Fruit fly (Drosophila melanogaster) whole organism, embryonic: ENCODE measurements around the gene osk.

ENCODE experiments used
- Aef1 ChIP-seq: fragments of 200-800 bp; sonication (Bioruptor generic); IDR thresholded peaks from 3 replicates; pipeline ENCODE4 v1.3.6; 2022; ENCODE audit warnings: missing biosample characterization, missing genetic modification characterization
- CG1024 ChIP-seq: fragments of 200-800 bp; sonication (Bioruptor generic); IDR thresholded peaks from 2 replicates; pipeline ENCODE4 v1.3.6; 2022; ENCODE audit warnings: missing biosample characterization, missing genetic modification characterization
- CG11695 ChIP-seq: fragments of 200-800 bp; sonication (Bioruptor generic); IDR thresholded peaks from 3 replicates; pipeline ENCODE4 v1.3.6; 2022; ENCODE audit warnings: missing biosample characterization, missing genetic modification characterization
- CG12299 ChIP-seq: fragments of 200-800 bp; sonication (Bioruptor generic); optimal IDR thresholded peaks from 2 replicates; lab custom pipeline; 2018; ENCODE audit warnings: missing biosample characterization, mild to moderate bottlenecking, missing genetic modification characterization
- CG12659 ChIP-seq: fragments of 200-800 bp; sonication (Bioruptor generic); optimal IDR thresholded peaks from 3 replicates; lab custom pipeline; 2017; ENCODE audit warnings: mild to moderate bottlenecking, missing biosample characterization, missing genetic modification reagents, missing genetic modification characterization
- CG15514 ChIP-seq: fragments of 200-800 bp; sonication (Bioruptor generic); optimal IDR thresholded peaks from 3 replicates; lab custom pipeline; 2017; ENCODE audit warnings: missing biosample characterization, missing genetic modification characterization, mild to moderate bottlenecking, moderate library complexity, missing genetic modification reagents
- CG17186 ChIP-seq: fragments of 200-800 bp; sonication (Bioruptor generic); optimal IDR thresholded peaks from 3 replicates; lab custom pipeline; 2017; ENCODE audit warnings: missing biosample characterization, missing genetic modification reagents, missing genetic modification characterization
- CG17361 ChIP-seq: fragments of 200-800 bp; sonication (Bioruptor generic); IDR thresholded peaks from 3 replicates; pipeline ENCODE4 v1.3.6; 2022; ENCODE audit warnings: missing biosample characterization, missing genetic modification characterization
- CG17829 ChIP-seq: fragments of 200-800 bp; optimal IDR thresholded peaks from 2 replicates; lab custom pipeline; 2019; ENCODE audit warnings: missing biosample characterization, mild to moderate bottlenecking, missing genetic modification characterization, moderate library complexity
- CG18764 ChIP-seq: fragments of 200-800 bp; sonication (Bioruptor generic); optimal IDR thresholded peaks from 3 replicates; lab custom pipeline; 2016; ENCODE audit warnings: missing biosample characterization, missing genetic modification characterization
- CG2116 ChIP-seq: fragments of 200-800 bp; sonication (Bioruptor generic); optimal IDR thresholded peaks from 3 replicates; lab custom pipeline; 2018; ENCODE audit warnings: missing biosample characterization, mild to moderate bottlenecking, missing genetic modification characterization
- CG2199 ChIP-seq: fragments of 200-800 bp; sonication (Bioruptor generic); IDR thresholded peaks from 3 replicates; pipeline ENCODE4 v1.3.6; 2022; ENCODE audit warnings: missing biosample characterization, missing genetic modification characterization
- CG30431 ChIP-seq: fragments of 200-800 bp; sonication (Bioruptor generic); optimal IDR thresholded peaks from 2 replicates; lab custom pipeline; 2017; ENCODE audit warnings: missing biosample characterization, missing genetic modification characterization
- CG3995 ChIP-seq: fragments of 200-800 bp; sonication (Bioruptor generic); optimal IDR thresholded peaks from 3 replicates; lab custom pipeline; 2016; ENCODE audit warnings: missing biosample characterization, missing genetic modification characterization
- CG7745 ChIP-seq: fragments of 200-800 bp; sonication (Bioruptor generic); optimal IDR thresholded peaks from 2 replicates; lab custom pipeline; 2018; ENCODE audit warnings: missing biosample characterization, mild to moderate bottlenecking, missing genetic modification characterization, moderate library complexity
- CG8281 ChIP-seq: fragments of 200-800 bp; sonication (Bioruptor generic); optimal IDR thresholded peaks from 2 replicates; lab custom pipeline; 2018; ENCODE audit warnings: missing biosample characterization, mild to moderate bottlenecking, missing genetic modification characterization, moderate library complexity
- CG9437 ChIP-seq: fragments of 200-800 bp; sonication (Bioruptor generic); optimal IDR thresholded peaks from 2 replicates; lab custom pipeline; 2018; ENCODE audit warnings: missing biosample characterization, mild to moderate bottlenecking, missing genetic modification characterization
- Dll ChIP-seq: fragments of 200-800 bp; sonication (Bioruptor generic); IDR thresholded peaks from 4 replicates; pipeline ENCODE4 v1.3.6; 2022; ENCODE audit warnings: missing biosample characterization, missing genetic modification characterization; ENCODE audit not compliant: partially characterized antibody
- Dref ChIP-seq: fragments of 200-800 bp; sonication (Bioruptor generic); IDR thresholded peaks from 2 replicates; pipeline ENCODE4 v1.3.6; 2022; ENCODE audit warnings: missing biosample characterization, missing genetic modification characterization
- E2f1 ChIP-seq: fragments of 200-800 bp; sonication (Bioruptor generic); IDR thresholded peaks from 2 replicates; pipeline ENCODE4 v1.3.6; 2022; ENCODE audit warnings: missing biosample characterization, missing genetic modification characterization
- H2.0 ChIP-seq: fragments of 200-800 bp; sonication (Bioruptor generic); IDR thresholded peaks from 2 replicates; pipeline ENCODE4 v1.3.6; 2022; ENCODE audit warnings: missing biosample characterization, missing genetic modification characterization
- Lim3 ChIP-seq: fragments of 200-800 bp; sonication (Bioruptor generic); IDR thresholded peaks from 2 replicates; pipeline ENCODE4 v1.3.6; 2022; ENCODE audit warnings: missing biosample characterization, missing genetic modification characterization
- MBD-R2 ChIP-seq: fragments of 200-800 bp; sonication (Bioruptor generic); IDR thresholded peaks from 2 replicates; pipeline ENCODE4 v1.3.6; 2022; ENCODE audit warnings: missing biosample characterization, missing genetic modification characterization
- MESR4 ChIP-seq: fragments of 200-800 bp; sonication (Bioruptor generic); optimal IDR thresholded peaks from 2 replicates; lab custom pipeline; 2018; ENCODE audit warnings: missing biosample characterization, mild to moderate bottlenecking, missing genetic modification characterization, moderate library complexity
- Med ChIP-seq: fragments of 200-800 bp; sonication (Bioruptor generic); peaks from one replicate; lab custom pipeline; 2016; ENCODE audit warnings: missing biosample characterization, missing genetic modification characterization, mild to moderate bottlenecking, inconsistent platforms, moderate library complexity
- Opbp ChIP-seq: fragments of 200-800 bp; sonication (Bioruptor generic); IDR thresholded peaks from 3 replicates; pipeline ENCODE4 v1.3.6; 2022; ENCODE audit warnings: missing biosample characterization, missing genetic modification characterization; ENCODE audit not compliant: partially characterized antibody
- Optix ChIP-seq: fragments of 200-800 bp; sonication (Bioruptor generic); IDR thresholded peaks from 3 replicates; pipeline ENCODE4 v1.3.6; 2022; ENCODE audit warnings: missing biosample characterization, missing genetic modification characterization
- Stat92E ChIP-seq, 3 experiments: fragments of >200 bp in 2 of 3; fragments of 200-800 bp in 1 of 3; sonication (Bioruptor generic) in 1 of 3; optimal IDR thresholded peaks; 2 replicates each; lab custom pipeline; 2017 to 2019; ENCODE audit warnings: missing biosample characterization in 3 of 3, missing genetic modification characterization in 3 of 3, mild to moderate bottlenecking in 1 of 3, moderate library complexity in 1 of 3
- Trl ChIP-seq, 3 experiments: fragments of >200 bp in 2 of 3; fragments of 200-800 bp in 1 of 3; sonication (Bioruptor generic) in 1 of 3; optimal IDR thresholded peaks; 2 replicates in 1 of 3; 3 replicates in 2 of 3; lab custom pipeline; 2016 to 2017; ENCODE audit warnings: missing biosample characterization in 1 of 3, missing genetic modification characterization in 1 of 3
- corto ChIP-seq: fragments of 200-800 bp; sonication (Bioruptor generic); optimal IDR thresholded peaks from 2 replicates; lab custom pipeline; 2016; ENCODE audit warnings: missing biosample characterization, mild to moderate bottlenecking, missing genetic modification characterization, moderate library complexity
- danr ChIP-seq: fragments of 200-800 bp; sonication (Bioruptor generic); IDR thresholded peaks from 2 replicates; pipeline ENCODE4 v1.3.6; 2022; ENCODE audit warnings: missing biosample characterization, missing genetic modification characterization
- gem ChIP-seq: fragments of 200-800 bp; sonication (Bioruptor generic); optimal IDR thresholded peaks from 2 replicates; lab custom pipeline; 2019; ENCODE audit warnings: missing biosample characterization, mild to moderate bottlenecking, missing genetic modification characterization, moderate library complexity
- kni ChIP-seq: fragments of 200-800 bp; sonication (Bioruptor generic); optimal IDR thresholded peaks from 3 replicates; lab custom pipeline; 2017; ENCODE audit warnings: mild to moderate bottlenecking, missing biosample characterization, missing genetic modification reagents, missing genetic modification characterization
- mirr ChIP-seq: fragments of 200-800 bp; sonication (Bioruptor generic); optimal IDR thresholded peaks from 3 replicates; lab custom pipeline; 2018; ENCODE audit warnings: missing biosample characterization, mild to moderate bottlenecking, missing genetic modification characterization
- pzg ChIP-seq: fragments of 200-800 bp; sonication (Bioruptor generic); optimal IDR thresholded peaks from 3 replicates; lab custom pipeline; 2018; ENCODE audit warnings: missing biosample characterization, mild to moderate bottlenecking, missing genetic modification characterization, moderate library complexity
- sob ChIP-seq: fragments of 200-800 bp; sonication (Bioruptor generic); IDR thresholded peaks from 2 replicates; pipeline ENCODE4 v1.3.6; 2022; ENCODE audit warnings: missing biosample characterization, missing genetic modification characterization
- sr ChIP-seq: fragments of 200-800 bp; sonication (Bioruptor generic); IDR thresholded peaks from 3 replicates; pipeline ENCODE4 v1.3.6; 2022; ENCODE audit warnings: missing biosample characterization, missing genetic modification characterization
- tna ChIP-seq: fragments of 200-800 bp; sonication (Bioruptor generic); IDR thresholded peaks from 2 replicates; pipeline ENCODE4 v1.3.6; 2022; ENCODE audit warnings: missing biosample characterization, missing genetic modification characterization; ENCODE audit not compliant: partially characterized antibody
- unc-4 ChIP-seq: fragments of 200-800 bp; sonication (Bioruptor generic); IDR thresholded peaks from 2 replicates; pipeline ENCODE4 v1.3.6; 2022; ENCODE audit warnings: missing biosample characterization, missing genetic modification characterization; ENCODE audit not compliant: partially characterized antibody
- vvl ChIP-seq: fragments of 200-800 bp; sonication (Bioruptor generic); IDR thresholded peaks from 2 replicates; pipeline ENCODE4 v1.3.6; 2022; ENCODE audit warnings: missing biosample characterization, missing genetic modification characterization
- zfh1 ChIP-seq: fragments of 200-800 bp; sonication (Bioruptor generic); IDR thresholded peaks from 3 replicates; pipeline ENCODE4 v1.3.6; 2022; ENCODE audit warnings: missing biosample characterization, missing genetic modification characterization

The osk gene

dm6 chr3R:8981209-8981996 lies 46.5 kb downstream of the osk start:
- TF ChIP-seq CG2199 = peak; percentile 12; the same call in 1 of the 3 replicates
- TF ChIP-seq gem (tag; lab: Kevin White, UChicago) = no peak
- TF ChIP-seq Trl (optimal IDR thresholded peaks at IDR 0.05; lab: Kevin White, UChicago) = peak in 1 of 2 experiments; percentile 50
- TF ChIP-seq Trl (GFP tag; optimal IDR thresholded peaks at IDR 0.05; lab: Kevin White, UChicago) = no peak
- no peak for TF ChIP-seq CG12299 (tag; lab: Kevin White, UChicago)
- peak; percentile 32 for TF ChIP-seq CG8281 (tag; lab: Kevin White, UChicago)
- TF ChIP-seq CG18764 (GFP tag; lab: Kevin White, UChicago) = no peak
- TF ChIP-seq sob (GFP tag; lab: Robert Waterston, UW) = peak; percentile 6; the same call in 1 of the 2 replicates
- no peak for TF ChIP-seq danr (GFP tag; lab: Robert Waterston, UW)
- TF ChIP-seq corto (GFP tag; lab: Kevin White, UChicago) = no peak
- TF ChIP-seq Med = peak; percentile 64
- TF ChIP-seq CG11695 (GFP tag; lab: Robert Waterston, UW) = peak; percentile 56; the same call in 2 of the 3 replicates
- TF ChIP-seq sr = 0 out of 3 replicates have a peak, but pooled peaks have one; percentile 4
- TF ChIP-seq mirr = peak; percentile 57
- TF ChIP-seq vvl (GFP tag; lab: Robert Waterston, UW) = no peak
- peak; percentile 56 for TF ChIP-seq CG7745
- 0 out of 2 replicates have a peak, but pooled peaks have one; percentile 12 for TF ChIP-seq Lim3
- TF ChIP-seq tna = peak; percentile 13; the same call in 1 of the 2 replicates
- TF ChIP-seq Optix (GFP tag; lab: Robert Waterston, UW) = no peak
- no peak for TF ChIP-seq CG1024 (GFP tag; lab: Robert Waterston, UW)
- no peak for TF ChIP-seq kni (GFP tag; lab: Kevin White, UChicago)
- no peak for TF ChIP-seq CG17186 (GFP tag; lab: Kevin White, UChicago)
- TF ChIP-seq CG3995 (GFP tag; lab: Kevin White, UChicago) = no peak
- no peak for TF ChIP-seq zfh1 (GFP tag; lab: Robert Waterston, UW)
- TF ChIP-seq E2f1 = no peak
- TF ChIP-seq H2.0 (GFP tag; lab: Robert Waterston, UW) = no peak
- no peak for TF ChIP-seq CG12659 (GFP tag; lab: Kevin White, UChicago)
- no peak for TF ChIP-seq CG17829 (tag; lab: Kevin White, UChicago)
- no peak for TF ChIP-seq CG17361 (GFP tag; lab: Robert Waterston, UW)

dm6 chr3R:8984141-8984540 lies 49.2 kb downstream of the osk start, which contains the start of gene RagA-B:
Gene RagA-B (minus strand): TSS chr3R:8984315.
- TF ChIP-seq CG30431 (no peak), CG2116 (GFP tag; lab: Kevin White, UChicago) (peak; percentile 62), Aef1 (GFP tag; lab: Robert Waterston, UW) (no peak), Dll (0 out of 4 replicates have a peak, but pooled peaks have one; percentile 54), Opbp (0 out of 3 replicates have a peak, but pooled peaks have one; percentile 31), MESR4 (GFP tag; lab: Kevin White, UChicago) (peak; percentile 65), unc-4 (GFP tag; lab: Robert Waterston, UW) (0 out of 2 replicates have a peak, but pooled peaks have one; percentile 11), CG9437 (GFP tag; lab: Kevin White, UChicago) (peak; percentile 16), CG15514 (GFP tag; lab: Kevin White, UChicago) (peak; percentile 84), Stat92E (GFP tag; optimal IDR thresholded peaks at IDR 0.05; lab: Kevin White, UChicago) (no peak), Dref (peak; percentile 60), pzg (GFP tag; lab: Kevin White, UChicago) (peak; percentile 5), MBD-R2 (peak; percentile 37; the same call in 1 of the 2 replicates)
